Worm (Caenorhabditis elegans): ENCODE measurements around the gene Y45F10D.2.

DNA sequence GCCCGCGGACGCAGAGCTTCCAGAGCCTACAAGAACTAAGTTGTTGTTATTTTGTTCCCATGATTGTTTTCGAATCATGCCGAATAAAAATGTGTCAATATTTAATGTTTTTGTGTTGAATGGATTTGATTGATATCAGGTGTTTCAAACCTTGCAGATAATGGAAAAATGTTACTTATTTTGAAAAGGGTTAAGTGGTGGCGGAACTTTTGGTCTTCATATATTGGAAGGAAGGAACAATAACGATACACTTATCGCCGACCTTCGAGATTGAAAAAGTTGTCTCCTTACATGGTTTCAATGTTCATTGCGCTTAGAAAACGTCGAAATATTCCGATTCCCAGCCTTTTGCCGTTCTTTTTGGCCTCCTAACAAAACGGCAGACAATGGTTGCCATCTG is 4.2 kb upstream of the Y45F10D.2 start, which contains the start of gene gly-10:
- no peak for TF ChIP-seq nhr-77 (tag; optimal IDR thresholded peaks at IDR 0.05)
- no peak for TF ChIP-seq nhr-237 (tag; optimal IDR thresholded peaks at IDR 0.05)
- TF ChIP-seq mdl-1 (tag; optimal IDR thresholded peaks at IDR 0.05): no peak
- no peak for TF ChIP-seq jun-1 (tag; optimal IDR thresholded peaks at IDR 0.05)
- no peak for TF ChIP-seq lsy-2 (tag; optimal IDR thresholded peaks at IDR 0.05)

All from whole organism, L4 larva.